Fruit fly (Drosophila melanogaster) whole organism, prepupa: ENCODE data around the gene CG6696.

Source experiments
- Met ChIP-seq: fragments of 200-800 bp; sonication (Bioruptor generic); optimal IDR thresholded peaks from 3 replicates; lab custom pipeline; 2016; ENCODE audit warnings: missing biosample characterization, missing genetic modification characterization
- Sox15 ChIP-seq: fragments of 200-800 bp; sonication (Bioruptor generic); optimal IDR thresholded peaks from 3 replicates; lab custom pipeline; 2016; ENCODE audit warnings: missing biosample characterization, missing genetic modification characterization

dm6 chrX:18701752-18702151, 39.8 kb upstream of the CG6696 start:
- TF ChIP-seq Sox15 (GFP tag; lab: Kevin White, UChicago) (no peak), Met (GFP tag; lab: Kevin White, UChicago) (no peak)
